Worm (Caenorhabditis elegans) whole organism, early embryonic: ENCODE results near the gene C16D2.3.

Experiments used
- B0310.2 ChIP-seq: sonication (generic microtip); optimal IDR thresholded peaks from 2 replicates; lab custom pipeline; 2016; ENCODE audit warnings: mild to moderate bottlenecking, missing genetic modification characterization, missing compliant biosample characterization
- ama-1 ChIP-seq: fragments of 150-350 bp; optimal IDR thresholded peaks from 2 replicates; lab custom pipeline; 2014
- ceh-13 ChIP-seq: fragments of 200-800 bp; sonication (Bioruptor generic); optimal IDR thresholded peaks from 2 replicates; lab custom pipeline; 2018; ENCODE audit warnings: mild to moderate bottlenecking, missing genetic modification characterization, missing compliant biosample characterization
- hmbx-1 ChIP-seq: sonication (generic microtip); optimal IDR thresholded peaks from 2 replicates; lab custom pipeline; 2016; ENCODE audit warnings: mild to moderate bottlenecking, missing genetic modification characterization, missing compliant biosample characterization
- hmg-4 ChIP-seq: fragments of 200-800 bp; sonication (Bioruptor generic); optimal IDR thresholded peaks from 2 replicates; lab custom pipeline; 2018; ENCODE audit warnings: mild to moderate bottlenecking, missing genetic modification characterization, missing compliant biosample characterization
- hnd-1 ChIP-seq: sonication (generic microtip); optimal IDR thresholded peaks from 2 replicates; lab custom pipeline; 2016; ENCODE audit warnings: missing genetic modification characterization, missing compliant biosample characterization
- sea-1 ChIP-seq: fragments of 200-800 bp; sonication (Bioruptor generic); conservative IDR thresholded peaks from 2 replicates; pipeline ENCODE4 v1.3.6; 2022; ENCODE audit warnings: missing genetic modification characterization, missing compliant biosample characterization
- tbx-11 ChIP-seq: fragments of 200-800 bp; sonication (Bioruptor generic); IDR thresholded peaks from 2 replicates; pipeline ENCODE4 v1.3.6; 2022; ENCODE audit warnings: missing genetic modification characterization, missing compliant biosample characterization
- tbx-37 ChIP-seq: fragments of 200-800 bp; sonication (Bioruptor generic); conservative IDR thresholded peaks from 2 replicates; pipeline ENCODE4 v1.3.6; 2022; ENCODE audit warnings: missing genetic modification reagents, missing genetic modification characterization, missing compliant biosample characterization
- tra-4 ChIP-seq: sonication (generic microtip); optimal IDR thresholded peaks from 2 replicates; lab custom pipeline; 2017; ENCODE audit warnings: missing genetic modification characterization, missing compliant biosample characterization

DNA sequence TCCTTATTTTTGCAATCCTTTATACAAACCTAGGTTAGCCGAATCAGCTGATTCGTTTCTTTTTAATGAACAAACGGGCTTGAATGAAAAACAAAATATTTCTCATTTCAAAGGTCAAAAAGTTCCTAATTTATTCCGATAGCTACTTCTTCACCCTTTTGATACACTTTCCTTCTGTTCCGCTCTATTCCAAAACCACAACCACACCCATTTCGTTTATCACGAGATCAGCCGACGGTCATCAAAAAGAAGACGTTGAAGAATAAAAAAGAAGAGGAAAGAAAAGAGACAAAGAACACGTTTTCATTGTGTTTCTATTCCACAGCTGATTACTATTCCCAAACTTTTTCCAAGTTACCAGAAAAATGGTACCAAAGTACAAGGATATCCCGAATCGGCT, 10.2 kb downstream of the C16D2.3 start:
- TF ChIP-seq ama-1 (lab: Kevin White, UChicago) (no peak), tbx-37 (no peak), ceh-13 (GFP tag; lab: Kevin White, UChicago) (no peak), hmbx-1 (tag; lab: Kevin White, UChicago) (no peak), hnd-1 (tag; lab: Kevin White, UChicago) (no peak), hmg-4 (GFP tag; lab: Kevin White, UChicago) (no peak), sea-1 (GFP tag; lab: Robert Waterston, UW) (no peak), tbx-11 (no peak), tra-4 (tag; lab: Kevin White, UChicago) (no peak), B0310.2 (tag; lab: Kevin White, UChicago) (no peak)
